Worm (Caenorhabditis elegans): ENCODE measurements around the gene K09G1.1.

K09G1.1 gene

ce11 chrV:9618919-9619318 lies 35.6 kb downstream of the K09G1.1 start, which contains the start of gene idpc-7:
TSS of gene idpc-7 (minus strand) at chrV:9619019.
- TF ChIP-seq unc-62 (GFP tag; optimal IDR thresholded peaks at IDR 0.05) (no peak), nhr-12 (tag; optimal IDR thresholded peaks at IDR 0.05) (no peak), crh-2 (tag; optimal IDR thresholded peaks at IDR 0.05) (no peak), snpc-4 (tag; optimal IDR thresholded peaks at IDR 0.05) (no peak), elt-3 (tag; optimal IDR thresholded peaks at IDR 0.05) (no peak), sma-9 (GFP tag; optimal IDR thresholded peaks at IDR 0.05) (no peak), sma-9 (tag; optimal IDR thresholded peaks at IDR 0.05) (no peak), alr-1 (tag; optimal IDR thresholded peaks at IDR 0.05) (no peak), elt-1 (tag; optimal IDR thresholded peaks at IDR 0.05) (no peak), mbf-1 (tag; optimal IDR thresholded peaks at IDR 0.05) (no peak), nhr-10 (tag; optimal IDR thresholded peaks at IDR 0.05) (no peak), nhr-25 (tag; optimal IDR thresholded peaks at IDR 0.05) (no peak)

ce11 chrV:9619850-9620249 lies 36.5 kb downstream of the K09G1.1 start, which contains the start of gene idpc-6:
TSS of gene idpc-6 (plus strand) at chrV:9620150.
- TF ChIP-seq lsy-2 (tag; optimal IDR thresholded peaks at IDR 0.05) (no peak), nhr-25 (tag; optimal IDR thresholded peaks at IDR 0.05) (no peak)

- no peak for TF ChIP-seq ZK546.5 (tag; optimal IDR thresholded peaks at IDR 0.05)
- no peak for TF ChIP-seq sma-3 (GFP tag; optimal IDR thresholded peaks at IDR 0.05)
- TF ChIP-seq nhr-11 (tag; optimal IDR thresholded peaks at IDR 0.05): no peak
- TF ChIP-seq zag-1 (tag; optimal IDR thresholded peaks at IDR 0.05): no peak
- TF ChIP-seq mbf-1 (tag; optimal IDR thresholded peaks at IDR 0.05): no peak
- TF ChIP-seq Y55F3AM.14 (GFP tag; optimal IDR thresholded peaks at IDR 0.05): no peak
- no peak for TF ChIP-seq lin-11 (tag; optimal IDR thresholded peaks at IDR 0.05)
- TF ChIP-seq nhr-237 (tag; optimal IDR thresholded peaks at IDR 0.05): no peak
- no peak for TF ChIP-seq mdl-1 (tag; optimal IDR thresholded peaks at IDR 0.05)
- TF ChIP-seq nhr-12 (tag; optimal IDR thresholded peaks at IDR 0.05): no peak
- no peak for TF ChIP-seq snpc-4 (tag; optimal IDR thresholded peaks at IDR 0.05)
- TF ChIP-seq alr-1 (tag; optimal IDR thresholded peaks at IDR 0.05): no peak
- no peak for TF ChIP-seq ceh-16 (tag; optimal IDR thresholded peaks at IDR 0.05)
Measured at ce11 chrV:9620417-9620816, 37.1 kb downstream of the K09G1.1 start.

ce11 chrV:9621437-9621836 lies 38.1 kb downstream of the K09G1.1 start:
- TF ChIP-seq ztf-4 (tag; optimal IDR thresholded peaks at IDR 0.05) (no peak), elt-3 (tag; optimal IDR thresholded peaks at IDR 0.05) (no peak), nhr-10 (tag; optimal IDR thresholded peaks at IDR 0.05) (no peak), nhr-21 (tag; optimal IDR thresholded peaks at IDR 0.05) (no peak), alr-1 (tag; optimal IDR thresholded peaks at IDR 0.05) (no peak), lin-39 (tag; optimal IDR thresholded peaks at IDR 0.05) (no peak), nhr-11 (tag; optimal IDR thresholded peaks at IDR 0.05) (no peak), gmeb-1 (tag; optimal IDR thresholded peaks at IDR 0.05) (no peak), ztf-11 (tag; optimal IDR thresholded peaks at IDR 0.05) (no peak), lin-11 (tag; optimal IDR thresholded peaks at IDR 0.05) (no peak)

- TF ChIP-seq gmeb-1 (tag; optimal IDR thresholded peaks at IDR 0.05) (no peak), mab-5 (tag; optimal IDR thresholded peaks at IDR 0.05) (no peak), nhr-25 (tag; optimal IDR thresholded peaks at IDR 0.05) (no peak), ama-1 (optimal IDR thresholded peaks at IDR 0.05) (no peak), R02D3.7 (tag; optimal IDR thresholded peaks at IDR 0.05) (no peak), lin-39 (tag; optimal IDR thresholded peaks at IDR 0.05) (no peak), Y55F3AM.14 (GFP tag; optimal IDR thresholded peaks at IDR 0.05) (no peak), nhr-11 (tag; optimal IDR thresholded peaks at IDR 0.05) (no peak), ceh-16 (tag; optimal IDR thresholded peaks at IDR 0.05) (no peak), elt-3 (tag; optimal IDR thresholded peaks at IDR 0.05) (no peak), egl-27 (tag; optimal IDR thresholded peaks at IDR 0.05) (no peak), aly-2 (tag; optimal IDR thresholded peaks at IDR 0.05) (no peak), nhr-129 (tag; optimal IDR thresholded peaks at IDR 0.05) (no peak), lsy-2 (tag; optimal IDR thresholded peaks at IDR 0.05) (no peak)
Measured at ce11 chrV:9622834-9623233, 39.5 kb downstream of the K09G1.1 start, which contains the start of gene idpc-5. TSS of gene idpc-5 (minus strand) at chrV:9622934.

ce11 chrV:9625122-9625521 lies 41.8 kb downstream of the K09G1.1 start, which contains the start of gene idpc-4:
TSS of gene idpc-4 (plus strand) at chrV:9625422.
- no peak for TF ChIP-seq crh-2 (tag; optimal IDR thresholded peaks at IDR 0.05)

All from whole organism, L2 larva.